Worm (Caenorhabditis elegans) whole organism, early embryonic: ENCODE data around the gene lgc-48.

Experiments
- B0310.2 ChIP-seq: sonication (generic microtip); optimal IDR thresholded peaks from 2 replicates; lab custom pipeline; 2016; ENCODE audit warnings: mild to moderate bottlenecking, missing genetic modification characterization, missing compliant biosample characterization
- ama-1 ChIP-seq: fragments of 150-350 bp; optimal IDR thresholded peaks from 2 replicates; lab custom pipeline; 2014
- flt-1 ChIP-seq: fragments of 200-800 bp; sonication (Bioruptor generic); IDR thresholded peaks from 2 replicates; pipeline ENCODE4 v1.3.6; 2022; ENCODE audit warnings: missing genetic modification characterization, missing compliant biosample characterization
- tbx-37 ChIP-seq: fragments of 200-800 bp; sonication (Bioruptor generic); conservative IDR thresholded peaks from 2 replicates; pipeline ENCODE4 v1.3.6; 2022; ENCODE audit warnings: missing genetic modification reagents, missing genetic modification characterization, missing compliant biosample characterization
- tra-4 ChIP-seq: sonication (generic microtip); optimal IDR thresholded peaks from 2 replicates; lab custom pipeline; 2017; ENCODE audit warnings: missing genetic modification characterization, missing compliant biosample characterization

- TF ChIP-seq ama-1 (lab: Kevin White, UChicago) (no peak), tra-4 (tag; lab: Kevin White, UChicago) (no peak), flt-1 (GFP tag; lab: Robert Waterston, UW) (no peak), tbx-37 (GFP tag; lab: Robert Waterston, UW) (no peak), B0310.2 (tag; lab: Kevin White, UChicago) (no peak)
Measured at ce11 chrV:13320676-13321075, 19.4 kb upstream of the lgc-48 start, which contains the start of gene srh-15.
